Fruit fly (Drosophila melanogaster): ENCODE results near the gene sob.

dm6 chr2L:3580668-3581172 lies at the start of gene sob:
- TF ChIP-seq CTCF (optimal IDR thresholded peaks at IDR 0.05) (no peak), CG8478 (optimal IDR thresholded peaks at IDR 0.05) (no peak)
